Fruit fly (Drosophila melanogaster) whole organism, wandering third instar larva: ENCODE measurements around the gene CG14115.

Experiments
- HLH106 ChIP-seq: fragments of 200-800 bp; optimal IDR thresholded peaks from 3 replicates; lab custom pipeline; 2019; ENCODE audit warnings: missing biosample characterization, mild to moderate bottlenecking, missing genetic modification characterization, moderate library complexity
- Hnf4 ChIP-seq: fragments of 200-800 bp; sonication (Bioruptor generic); optimal IDR thresholded peaks from 2 replicates; lab custom pipeline; 2016; ENCODE audit warnings: missing biosample characterization, mild to moderate bottlenecking, missing genetic modification characterization
- Mio ChIP-seq: sonication (Bioruptor generic); optimal IDR thresholded peaks from 2 replicates; lab custom pipeline; 2016; ENCODE audit warnings: missing biosample characterization, missing genetic modification characterization
- Rel ChIP-seq, 2 experiments: fragments of 200-800 bp; sonication (Bioruptor generic) in 1 of 2; optimal IDR thresholded peaks; 2 replicates in 1 of 2; 3 replicates in 1 of 2; lab custom pipeline; 2016 to 2019; ENCODE audit warnings: mild to moderate bottlenecking in 2 of 2, missing biosample characterization in 2 of 2, missing genetic modification characterization in 2 of 2, moderate library complexity in 1 of 2
- brk ChIP-seq: fragments of 200-800 bp; sonication (Bioruptor generic); optimal IDR thresholded peaks from 2 replicates; lab custom pipeline; 2016; ENCODE audit warnings: missing biosample characterization, mild to moderate bottlenecking, missing genetic modification characterization
- dsf ChIP-seq: sonication (Bioruptor generic); optimal IDR thresholded peaks from 2 replicates; lab custom pipeline; 2016; ENCODE audit warnings: missing biosample characterization, missing genetic modification characterization, borderline replicate concordance
- foxo ChIP-seq, 2 experiments: fragments of 200-800 bp; sonication (Bioruptor generic); optimal IDR thresholded peaks; 2 replicates in 1 of 2; 3 replicates in 1 of 2; lab custom pipeline; 2016 to 2017; ENCODE audit warnings: missing biosample characterization in 2 of 2, missing genetic modification characterization in 2 of 2
- fru ChIP-seq: fragments of 200-800 bp; sonication (Bioruptor generic); optimal IDR thresholded peaks from 3 replicates; lab custom pipeline; 2016; ENCODE audit warnings: missing biosample characterization, mild to moderate bottlenecking, missing genetic modification characterization
- lola ChIP-seq: fragments of >200 bp; optimal IDR thresholded peaks from 2 replicates; lab custom pipeline; 2017; ENCODE audit warnings: missing biosample characterization, missing genetic modification characterization
- psq ChIP-seq: fragments of 200-800 bp; sonication (Bioruptor generic); optimal IDR thresholded peaks from 3 replicates; lab custom pipeline; 2017; ENCODE audit warnings: missing biosample characterization, mild to moderate bottlenecking, missing genetic modification characterization, moderate library complexity
- rgr ChIP-seq: fragments of 200-800 bp; sonication (Bioruptor generic); optimal IDR thresholded peaks from 3 replicates; lab custom pipeline; 2016; ENCODE audit warnings: missing biosample characterization, mild to moderate bottlenecking, missing genetic modification characterization
- tai ChIP-seq: sonication (Bioruptor generic); optimal IDR thresholded peaks from 2 replicates; lab custom pipeline; 2016; ENCODE audit warnings: missing biosample characterization, missing genetic modification characterization

CG14115 gene

dm6 chr3L:13014693-13015092, 46.5 kb downstream of the CG14115 start:
- TF ChIP-seq Rel (GFP tag; optimal IDR thresholded peaks at IDR 0.05; lab: Kevin White, UChicago) (no peak), Rel (tag; optimal IDR thresholded peaks at IDR 0.05; lab: Kevin White, UChicago) (peak; percentile 90), fru (GFP tag; lab: Kevin White, UChicago) (no peak), HLH106 (tag; lab: Kevin White, UChicago) (no peak), lola (no peak), foxo (GFP tag; optimal IDR thresholded peaks at IDR 0.05; lab: Kevin White, UChicago) (no peak)
- TF ChIP-seq, all 38 proteins: peak for 1

- TF ChIP-seq Mio (no peak), foxo (GFP tag; optimal IDR thresholded peaks at IDR 0.05; lab: Kevin White, UChicago) (peak in 1 of 2 experiments; percentile 26), rgr (GFP tag; lab: Kevin White, UChicago) (peak; percentile 1), lola (no peak), fru (GFP tag; lab: Kevin White, UChicago) (peak; percentile 5), Hnf4 (peak; percentile 18), brk (peak; percentile 6), psq (GFP tag; lab: Kevin White, UChicago) (no peak), dsf (GFP tag; lab: Kevin White, UChicago) (no peak), Rel (GFP tag; optimal IDR thresholded peaks at IDR 0.05; lab: Kevin White, UChicago) (no peak), Rel (tag; optimal IDR thresholded peaks at IDR 0.05; lab: Kevin White, UChicago) (peak; percentile 87), tai (peak; percentile 53)
These were observed 49.7 kb downstream of the CG14115 start, which contains the start of gene Cul6 for dm6 chr3L:13011511-13011910. TSS of gene Cul6 (minus strand) at chr3L:13011685.
